Worm (Caenorhabditis elegans): ENCODE measurements around the gene F53H4.6.

The F53H4.6 gene

DNA sequence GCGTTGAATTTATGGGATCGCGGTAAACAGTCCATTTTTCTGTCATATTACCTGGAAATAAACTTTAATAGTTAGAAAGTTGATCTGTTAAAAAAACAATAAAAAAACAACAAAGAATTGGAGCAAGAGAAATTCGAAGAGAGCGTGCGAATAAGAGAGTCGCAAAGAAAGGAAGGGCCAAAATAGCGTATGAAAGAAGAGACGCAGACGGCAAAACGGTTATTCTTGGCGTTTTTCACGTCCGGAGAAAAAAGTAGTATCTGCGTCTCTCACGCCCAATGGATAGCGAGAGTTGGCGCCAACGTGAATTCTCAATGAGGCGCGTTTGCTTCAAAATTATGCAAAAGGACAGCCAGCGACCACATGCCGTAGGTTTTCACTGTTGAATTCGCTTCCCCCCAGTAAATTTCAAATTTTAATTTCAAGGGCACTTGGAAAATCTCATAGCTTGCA is at the start of gene F53H4.6:
F53H4.6 (minus strand) TSS at position 51 of the 453 bp plus-strand sequence.
- TF ChIP-seq nhr-48 (tag; optimal IDR thresholded peaks at IDR 0.05) (no peak), ceh-62 (tag; optimal IDR thresholded peaks at IDR 0.05) (no peak), rbr-2 (tag; optimal IDR thresholded peaks at IDR 0.05) (peak; percentile 25), hif-1 (tag; optimal IDR thresholded peaks at IDR 0.05) (no peak), dpl-1 (GFP tag; optimal IDR thresholded peaks at IDR 0.05) (peak; percentile 27), lin-13 (GFP tag; optimal IDR thresholded peaks at IDR 0.05) (no peak), dve-1 (tag; optimal IDR thresholded peaks at IDR 0.05; ENCODE audit: insufficient read depth) (peak; percentile 3), ztf-11 (tag; optimal IDR thresholded peaks at IDR 0.05) (no peak), php-3 (GFP tag; IDR thresholded peaks at IDR 0.05) (no peak), nhr-11 (tag; optimal IDR thresholded peaks at IDR 0.05) (peak; percentile 16), duxl-1 (tag; optimal IDR thresholded peaks at IDR 0.05; ENCODE audit: poor library complexity) (no peak), mxl-2 (GFP tag; conservative IDR thresholded peaks at IDR 0.05) (no peak), mdl-1 (tag; optimal IDR thresholded peaks at IDR 0.05) (peak in 1 of 2 experiments; percentile 30), dmd-8 (GFP tag; IDR thresholded peaks at IDR 0.05) (no peak), mxl-3 (GFP tag; optimal IDR thresholded peaks at IDR 0.05) (no peak), T20F7.1 (GFP tag; optimal IDR thresholded peaks at IDR 0.05) (no peak), lim-7 (GFP tag; IDR thresholded peaks at IDR 0.05) (no peak), nhr-42 (GFP tag; IDR thresholded peaks at IDR 0.05) (no peak), jun-1 (tag; optimal IDR thresholded peaks at IDR 0.05) (no peak), pqm-1 (tag; optimal IDR thresholded peaks at IDR 0.05) (no peak), vab-7 (GFP tag; IDR thresholded peaks at IDR 0.05) (no peak), snpc-1.2 (GFP tag; IDR thresholded peaks at IDR 0.05) (no peak), lin-38 (GFP tag; IDR thresholded peaks at IDR 0.05) (peak; percentile 85), ceh-32 (tag; optimal IDR thresholded peaks at IDR 0.05; ENCODE audit: poor library complexity) (no peak), spr-1 (tag; optimal IDR thresholded peaks at IDR 0.05) (no peak), ceh-28 (tag; optimal IDR thresholded peaks at IDR 0.05) (no peak), unc-39 (tag; optimal IDR thresholded peaks at IDR 0.05) (no peak), fkh-10 (GFP tag; optimal IDR thresholded peaks at IDR 0.05) (no peak), fos-1 (tag; optimal IDR thresholded peaks at IDR 0.05) (no peak), saeg-2 (GFP tag; IDR thresholded peaks at IDR 0.05) (no peak), F26F4.8 (GFP tag; conservative IDR thresholded peaks at IDR 0.05) (no peak), daf-19 (GFP tag; conservative IDR thresholded peaks at IDR 0.05) (no peak), ceh-44 (GFP tag; IDR thresholded peaks at IDR 0.05) (no peak), arid-1 (GFP tag; conservative IDR thresholded peaks at IDR 0.05) (no peak), egl-27 (tag; optimal IDR thresholded peaks at IDR 0.05) (no peak), D1046.2 (GFP tag; IDR thresholded peaks at IDR 0.05) (no peak), lin-1 (GFP tag; IDR thresholded peaks at IDR 0.05) (no peak), mep-1 (tag; optimal IDR thresholded peaks at IDR 0.05) (no peak), lin-39 (tag; optimal IDR thresholded peaks at IDR 0.05) (no peak), aha-1 (tag) (no peak), attf-4 (tag; optimal IDR thresholded peaks at IDR 0.05) (no peak), dmd-6 (GFP tag; IDR thresholded peaks at IDR 0.05) (0 out of 2 replicates have a peak, but pooled peaks have one; percentile 24), egl-43 (GFP tag; IDR thresholded peaks at IDR 0.05) (no peak), nhr-10 (tag; optimal IDR thresholded peaks at IDR 0.05) (no peak), ztf-7 (tag; optimal IDR thresholded peaks at IDR 0.05) (no peak), zip-2 (tag; optimal IDR thresholded peaks at IDR 0.05) (no peak), skn-1 (tag; optimal IDR thresholded peaks at IDR 0.05) (no peak), daf-8 (GFP tag; IDR thresholded peaks at IDR 0.05) (no peak), Y5F2A.4 (GFP tag; optimal IDR thresholded peaks at IDR 0.05) (no peak), hlh-11 (tag; optimal IDR thresholded peaks at IDR 0.05) (peak; percentile 25), nhr-6 (tag; optimal IDR thresholded peaks at IDR 0.05) (no peak), Y75B8A.6 (GFP tag; IDR thresholded peaks at IDR 0.05) (no peak), set-16 (GFP tag; IDR thresholded peaks at IDR 0.05) (no peak)
